Fruit fly (Drosophila melanogaster) whole organism, embryonic: ENCODE data around the gene CG6432.

ENCODE experiments used
- Awh ChIP-seq: fragments of 200-800 bp; sonication (Bioruptor generic); IDR thresholded peaks from 2 replicates; pipeline ENCODE4, ENCODE4 v1.3.6; 2022; ENCODE audit warnings: missing biosample characterization, missing genetic modification characterization
- Bdp1 ChIP-seq: fragments of 200-800 bp; sonication (Bioruptor generic); optimal IDR thresholded peaks from 3 replicates; lab custom pipeline; 2016; ENCODE audit warnings: missing biosample characterization, missing genetic modification characterization
- BtbVII ChIP-seq: fragments of 200-800 bp; sonication (Bioruptor generic); optimal IDR thresholded peaks from 3 replicates; lab custom pipeline; 2017; ENCODE audit warnings: missing biosample characterization, mild to moderate bottlenecking, missing genetic modification characterization
- CG1024 ChIP-seq: fragments of 200-800 bp; sonication (Bioruptor generic); IDR thresholded peaks from 2 replicates; pipeline ENCODE4 v1.3.6; 2022; ENCODE audit warnings: missing biosample characterization, missing genetic modification characterization
- CG10267 ChIP-seq: fragments of 200-800 bp; sonication (Bioruptor generic); optimal IDR thresholded peaks from 2 replicates; lab custom pipeline; 2018; ENCODE audit warnings: missing biosample characterization, mild to moderate bottlenecking, missing genetic modification characterization, moderate library complexity
- CG10959 ChIP-seq: fragments of 200-800 bp; sonication (Bioruptor generic); IDR thresholded peaks from 2 replicates; pipeline ENCODE4 v1.3.6; 2022; ENCODE audit warnings: missing biosample characterization, missing genetic modification characterization
- CG10979 ChIP-seq: fragments of 200-800 bp; sonication (Bioruptor generic); optimal IDR thresholded peaks from 2 replicates; lab custom pipeline; 2018; ENCODE audit warnings: missing biosample characterization, mild to moderate bottlenecking, missing genetic modification characterization, moderate library complexity
- CG11696 ChIP-seq: fragments of 200-800 bp; sonication (Bioruptor generic); IDR thresholded peaks from 2 replicates; pipeline ENCODE4 v1.3.6; 2022; ENCODE audit warnings: missing biosample characterization, missing genetic modification characterization
- CG14014 ChIP-seq: fragments of 200-800 bp; sonication (Bioruptor generic); IDR thresholded peaks from 2 replicates; pipeline ENCODE4 v1.3.6; 2022; ENCODE audit warnings: missing biosample characterization, missing genetic modification characterization
- CG15696 ChIP-seq: fragments of 200-800 bp; sonication (Bioruptor generic); optimal IDR thresholded peaks from 2 replicates; lab custom pipeline; 2019; ENCODE audit warnings: missing biosample characterization, mild to moderate bottlenecking, missing genetic modification characterization, moderate library complexity
- CG17359 ChIP-seq: fragments of 200-800 bp; sonication (Bioruptor generic); optimal IDR thresholded peaks from 3 replicates; lab custom pipeline; 2018; ENCODE audit warnings: missing biosample characterization, mild to moderate bottlenecking, missing genetic modification characterization, moderate library complexity
- CG2199 ChIP-seq: fragments of 200-800 bp; sonication (Bioruptor generic); IDR thresholded peaks from 3 replicates; pipeline ENCODE4 v1.3.6; 2022; ENCODE audit warnings: missing biosample characterization, missing genetic modification characterization
- CG33557 ChIP-seq: fragments of 200-800 bp; sonication (Bioruptor generic); optimal IDR thresholded peaks from 2 replicates; lab custom pipeline; 2019; ENCODE audit warnings: missing biosample characterization, mild to moderate bottlenecking, missing genetic modification characterization, moderate library complexity
- CG5245 ChIP-seq: fragments of 200-800 bp; sonication (Bioruptor generic); optimal IDR thresholded peaks from 3 replicates; lab custom pipeline; 2016; ENCODE audit warnings: missing biosample characterization, missing genetic modification characterization
- CG6254 ChIP-seq: fragments of 200-800 bp; sonication (Bioruptor generic); optimal IDR thresholded peaks from 3 replicates; lab custom pipeline; 2017; ENCODE audit warnings: mild to moderate bottlenecking, missing biosample characterization, missing genetic modification reagents, missing genetic modification characterization
- CG8388 ChIP-seq: fragments of 200-800 bp; sonication (Bioruptor generic); optimal IDR thresholded peaks from 2 replicates; lab custom pipeline; 2019; ENCODE audit warnings: missing biosample characterization, mild to moderate bottlenecking, missing genetic modification characterization, moderate library complexity
- CG8765 ChIP-seq: fragments of 200-800 bp; sonication (Bioruptor generic); IDR thresholded peaks from 2 replicates; pipeline ENCODE4 v1.3.6; 2022; ENCODE audit warnings: missing biosample characterization, missing genetic modification characterization
- CG9215 ChIP-seq: fragments of 200-800 bp; sonication (Bioruptor generic); IDR thresholded peaks from 2 replicates; pipeline ENCODE4 v1.3.6; 2022; ENCODE audit warnings: missing biosample characterization, missing genetic modification characterization
- CHES-1-like ChIP-seq: fragments of 200-800 bp; sonication (Bioruptor generic); optimal IDR thresholded peaks from 2 replicates; lab custom pipeline; 2016; ENCODE audit warnings: missing biosample characterization, missing genetic modification characterization
- CoRest ChIP-seq: fragments of 200-800 bp; sonication (Bioruptor generic); optimal IDR thresholded peaks from 3 replicates; lab custom pipeline; 2018; ENCODE audit warnings: missing biosample characterization, mild to moderate bottlenecking, missing genetic modification characterization, moderate library complexity
- E2f1 ChIP-seq: fragments of 200-800 bp; sonication (Bioruptor generic); IDR thresholded peaks from 2 replicates; pipeline ENCODE4 v1.3.6; 2022; ENCODE audit warnings: missing biosample characterization, missing genetic modification characterization
- Ets97D ChIP-seq: fragments of 200-800 bp; sonication (Bioruptor generic); optimal IDR thresholded peaks from 3 replicates; lab custom pipeline; 2016; ENCODE audit warnings: missing biosample characterization, missing genetic modification characterization
- HHEX ChIP-seq: fragments of 200-800 bp; sonication (Bioruptor generic); optimal IDR thresholded peaks from 3 replicates; lab custom pipeline; 2017; ENCODE audit warnings: missing biosample characterization, mild to moderate bottlenecking, missing genetic modification characterization, missing genetic modification reagents
- Hey ChIP-seq: fragments of 200-800 bp; sonication (Bioruptor generic); optimal IDR thresholded peaks from 3 replicates; lab custom pipeline; 2018; ENCODE audit warnings: missing biosample characterization, mild to moderate bottlenecking, missing genetic modification characterization
- Med ChIP-seq: fragments of 200-800 bp; sonication (Bioruptor generic); peaks from one replicate; lab custom pipeline; 2016; ENCODE audit warnings: missing biosample characterization, missing genetic modification characterization, mild to moderate bottlenecking, inconsistent platforms, moderate library complexity
- Nf-YC ChIP-seq: fragments of 200-800 bp; optimal IDR thresholded peaks from 3 replicates; lab custom pipeline; 2019; ENCODE audit warnings: missing biosample characterization, mild to moderate bottlenecking, missing genetic modification characterization, moderate library complexity
- Poxn ChIP-seq: fragments of 200-800 bp; sonication (Bioruptor generic); IDR thresholded peaks from 2 replicates; pipeline ENCODE4 v1.3.6; 2022; ENCODE audit warnings: missing biosample characterization, missing genetic modification characterization
- Sin3A ChIP-seq: fragments of >200 bp; optimal IDR thresholded peaks from 2 replicates; lab custom pipeline; 2018
- Ssrp ChIP-seq: fragments of 200-800 bp; sonication (Bioruptor generic); optimal IDR thresholded peaks from 2 replicates; lab custom pipeline; 2018; ENCODE audit warnings: missing biosample characterization, mild to moderate bottlenecking, missing genetic modification characterization, moderate library complexity
- br ChIP-seq: fragments of >200 bp; optimal IDR thresholded peaks from 2 replicates; lab custom pipeline; 2017
- cad ChIP-seq: fragments of >200 bp; optimal IDR thresholded peaks from 2 replicates; lab custom pipeline; 2017; ENCODE audit warnings: missing biosample characterization, missing genetic modification characterization
- chm ChIP-seq: fragments of 200-800 bp; sonication (Bioruptor generic); IDR thresholded peaks from 2 replicates; pipeline ENCODE4 v1.3.6; 2022; ENCODE audit warnings: missing biosample characterization, missing genetic modification characterization
- crol ChIP-seq: fragments of 200-800 bp; sonication (Bioruptor generic); IDR thresholded peaks from 2 replicates; pipeline ENCODE4 v1.3.6; 2022; ENCODE audit warnings: missing biosample characterization, missing genetic modification characterization
- dan ChIP-seq: fragments of 200-800 bp; sonication (Bioruptor generic); IDR thresholded peaks from 2 replicates; pipeline ENCODE4 v1.3.6; 2022; ENCODE audit warnings: missing biosample characterization, missing genetic modification characterization
- disco-r ChIP-seq: fragments of 200-800 bp; sonication (Bioruptor generic); optimal IDR thresholded peaks from 2 replicates; lab custom pipeline; 2016; ENCODE audit warnings: missing biosample characterization, missing genetic modification characterization
- dpn ChIP-seq, 2 experiments: fragments of 200-800 bp; sonication (Bioruptor generic); optimal IDR thresholded peaks; 3 replicates each; lab custom pipeline; 2016; ENCODE audit warnings: missing biosample characterization in 2 of 2, missing genetic modification characterization in 2 of 2
- ewg ChIP-seq: fragments of 200-800 bp; sonication (Bioruptor generic); optimal IDR thresholded peaks from 3 replicates; lab custom pipeline; 2017; ENCODE audit warnings: mild to moderate bottlenecking, missing biosample characterization, missing genetic modification reagents, missing genetic modification characterization
- fd96Cb ChIP-seq: fragments of 200-800 bp; sonication (Bioruptor generic); optimal IDR thresholded peaks from 2 replicates; lab custom pipeline; 2018; ENCODE audit warnings: missing biosample characterization, mild to moderate bottlenecking, missing genetic modification characterization, moderate library complexity
- hb ChIP-seq: fragments of 200-800 bp; sonication (Bioruptor generic); IDR thresholded peaks from 3 replicates; pipeline ENCODE4 v1.3.6; 2022; ENCODE audit warnings: missing biosample characterization, missing genetic modification characterization; ENCODE audit not compliant: partially characterized antibody
- insv ChIP-seq, 2 experiments: fragments of 200-800 bp; sonication (Bioruptor generic); optimal IDR thresholded peaks; 3 replicates each; lab custom pipeline; 2016 to 2018; ENCODE audit warnings: missing biosample characterization in 2 of 2, missing genetic modification characterization in 2 of 2
- kay ChIP-seq: fragments of 200-800 bp; sonication (Bioruptor generic); optimal IDR thresholded peaks from 2 replicates; lab custom pipeline; 2016; ENCODE audit warnings: missing biosample characterization, missing genetic modification characterization
- ken ChIP-seq: fragments of 200-800 bp; sonication (Bioruptor generic); IDR thresholded peaks from 3 replicates; pipeline ENCODE4 v1.3.6; 2022; ENCODE audit warnings: missing biosample characterization, missing genetic modification characterization
- klu ChIP-seq: fragments of 200-800 bp; sonication (Bioruptor generic); IDR thresholded peaks from 2 replicates; pipeline ENCODE4 v1.3.6; 2022; ENCODE audit warnings: missing biosample characterization, missing genetic modification characterization
- lmd ChIP-seq: fragments of 200-800 bp; sonication (Bioruptor generic); IDR thresholded peaks from 2 replicates; pipeline ENCODE4 v1.3.6; 2022; ENCODE audit warnings: missing biosample characterization, missing genetic modification characterization
- slp2 ChIP-seq: fragments of 200-800 bp; sonication (Bioruptor generic); optimal IDR thresholded peaks from 2 replicates; lab custom pipeline; 2016; ENCODE audit warnings: missing biosample characterization, missing genetic modification characterization
- tll ChIP-seq, 2 experiments: fragments of 200-800 bp in 1 of 2; fragments of >200 bp in 1 of 2; sonication (Bioruptor generic) in 1 of 2; optimal IDR thresholded peaks; 2 replicates each; lab custom pipeline; 2017 to 2019; ENCODE audit warnings: missing biosample characterization in 2 of 2, missing genetic modification characterization in 2 of 2, mild to moderate bottlenecking in 1 of 2, moderate library complexity in 1 of 2
- usp ChIP-seq: fragments of >200 bp; optimal IDR thresholded peaks from 2 replicates; lab custom pipeline; 2017; ENCODE audit warnings: missing biosample characterization, missing genetic modification characterization
- wek ChIP-seq: fragments of 200-800 bp; sonication (Bioruptor generic); optimal IDR thresholded peaks from 3 replicates; lab custom pipeline; 2018; ENCODE audit warnings: missing biosample characterization, mild to moderate bottlenecking, missing genetic modification characterization, moderate library complexity
- zen2 ChIP-seq: fragments of 200-800 bp; sonication (Bioruptor generic); IDR thresholded peaks from 3 replicates; pipeline ENCODE4 v1.3.6; 2022; ENCODE audit warnings: missing biosample characterization, missing genetic modification characterization; ENCODE audit not compliant: partially characterized antibody

CG6432 gene

DNA sequence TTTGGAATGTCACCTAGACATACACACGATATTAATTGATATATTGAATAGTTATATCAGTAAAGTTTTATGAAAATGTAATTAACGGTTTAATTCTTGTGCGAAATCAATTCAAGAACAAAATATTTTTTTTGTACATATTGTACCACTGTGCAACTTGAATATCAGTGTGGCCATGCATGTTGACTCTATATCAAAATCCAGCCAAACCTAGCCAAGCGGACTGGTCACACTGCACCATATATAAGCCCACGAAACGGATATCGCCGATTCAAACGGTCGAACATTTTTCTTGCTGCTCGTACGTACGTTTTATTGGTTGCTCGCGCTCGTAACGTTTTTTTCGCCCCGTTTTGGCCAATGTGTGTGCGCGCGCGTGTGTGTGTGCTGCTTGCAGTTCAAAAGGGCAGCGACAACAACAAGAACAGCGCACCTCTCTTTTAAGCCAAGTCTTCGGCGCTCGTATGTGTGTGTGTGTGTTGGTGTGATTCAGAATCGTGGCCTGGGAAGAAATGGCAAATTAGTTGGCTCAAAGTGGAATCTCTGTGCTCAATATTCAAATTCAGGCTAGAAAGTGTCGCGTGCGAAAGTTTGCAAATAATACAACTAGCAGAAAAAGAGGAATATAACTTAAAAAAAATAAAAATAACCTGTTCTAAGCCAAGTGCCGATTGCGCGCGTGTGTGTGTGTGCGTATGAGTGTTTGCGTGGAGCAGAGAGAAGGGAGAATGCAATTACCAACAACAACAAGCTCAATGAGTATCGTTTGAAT is 41.8 kb upstream of the CG6432 start, which contains the start of gene crb:
Gene crb, plus strand, starts transcription at position 295 of the 772 bp plus-strand sequence.
- TF ChIP-seq klu (no peak), CG8388 (peak; percentile 14), cad (no peak), CG10959 (no peak; the same call in 1 of the 2 replicates), CG14014 (GFP tag; lab: Robert Waterston, UW) (no peak), tll (GFP tag; optimal IDR thresholded peaks at IDR 0.05; lab: Kevin White, UChicago) (no peak), Poxn (no peak), chm (GFP tag; lab: Robert Waterston, UW) (peak; percentile 71), zen2 (peak; percentile 53; the same call in 2 of the 3 replicates), Med (GFP tag; lab: Kevin White, UChicago) (peak; percentile 95), CG8765 (GFP tag; lab: Robert Waterston, UW) (no peak), Ets97D (GFP tag; lab: Kevin White, UChicago) (peak; percentile 91), CG17359 (peak; percentile 43), ken (GFP tag; lab: Robert Waterston, UW) (peak; percentile 7; the same call in 1 of the 3 replicates), Awh (GFP tag; lab: Robert Waterston, UW) (0 out of 2 replicates have a peak, but pooled peaks have one; percentile 29), Sin3A (lab: Kevin White, UChicago) (no peak), kay (GFP tag; lab: Kevin White, UChicago) (peak; percentile 1), BtbVII (GFP tag; lab: Kevin White, UChicago) (peak; percentile 37), Ssrp (tag; lab: Kevin White, UChicago) (no peak), dan (GFP tag; lab: Robert Waterston, UW) (no peak), HHEX (GFP tag; lab: Kevin White, UChicago) (no peak), CG10267 (peak; percentile 54), CG11696 (no peak), Hey (tag; lab: Kevin White, UChicago) (no peak), usp (no peak), Nf-YC (tag; lab: Kevin White, UChicago) (peak; percentile 49), hb (0 out of 3 replicates have a peak, but pooled peaks have one; percentile 57), dpn (GFP tag; optimal IDR thresholded peaks at IDR 0.05; lab: Kevin White, UChicago) (peak; percentile 46 to 64), Bdp1 (GFP tag; lab: Kevin White, UChicago) (peak; percentile 41), disco-r (GFP tag; lab: Kevin White, UChicago) (no peak), crol (no peak; the same call in 1 of the 2 replicates), br (lab: Kevin White, UChicago) (no peak), CG33557 (GFP tag; lab: Kevin White, UChicago) (peak; percentile 34), CG9215 (GFP tag; lab: Robert Waterston, UW) (0 out of 2 replicates have a peak, but pooled peaks have one; percentile 9), CG15696 (peak; percentile 4), insv (GFP tag; optimal IDR thresholded peaks at IDR 0.05; lab: Kevin White, UChicago) (peak in 1 of 2 experiments; percentile 49), ewg (GFP tag; lab: Kevin White, UChicago) (peak; percentile 5), CG1024 (GFP tag; lab: Robert Waterston, UW) (no peak; the same call in 1 of the 2 replicates), lmd (peak; percentile 37; the same call in 1 of the 2 replicates), CG10979 (peak; percentile 25), E2f1 (peak; percentile 28; the same call in 1 of the 2 replicates), slp2 (GFP tag; lab: Kevin White, UChicago) (no peak), CoRest (peak; percentile 54), CG6254 (no peak), CG2199 (GFP tag; lab: Robert Waterston, UW) (0 out of 3 replicates have a peak, but pooled peaks have one; percentile 56), CHES-1-like (GFP tag; lab: Kevin White, UChicago) (peak; percentile 41), CG5245 (GFP tag; lab: Kevin White, UChicago) (no peak), fd96Cb (no peak), wek (peak; percentile 59)
